Fruit fly (Drosophila melanogaster): ENCODE results near the gene Tim13.

Tim13 gene

DNA sequence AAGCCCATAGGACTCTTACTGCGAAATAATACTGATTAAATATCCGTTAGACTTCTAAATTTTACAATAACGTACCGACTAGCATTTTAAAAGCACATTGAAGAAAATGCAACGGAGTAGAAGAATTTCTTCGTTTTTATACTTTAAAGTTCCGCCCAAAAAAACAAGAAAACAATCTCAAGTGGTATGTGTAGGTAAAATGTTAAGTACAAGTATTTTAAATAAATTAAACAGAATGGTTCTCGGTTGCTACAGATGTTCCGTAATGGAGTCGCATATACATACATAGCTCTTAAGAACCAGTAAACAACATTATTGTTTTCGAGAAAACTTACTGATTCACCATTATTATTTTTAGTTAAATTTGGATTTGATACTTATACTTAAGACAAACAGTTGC lies 2.2 kb downstream of the Tim13 start, which contains the start of gene Muc68D:
Gene Muc68D (minus strand): TSS at position 101 of the 400 bp plus-strand sequence.
- no peak for TF ChIP-seq CG8301 (tag; optimal IDR thresholded peaks at IDR 0.05)
- no peak for TF ChIP-seq Ets98B (GFP tag; IDR thresholded peaks at IDR 0.05)
- no peak for TF ChIP-seq Snoo (tag; optimal IDR thresholded peaks at IDR 0.05)
- TF ChIP-seq CG15710 (tag; optimal IDR thresholded peaks at IDR 0.05): no peak
- TF ChIP-seq Pif1A (GFP tag; optimal IDR thresholded peaks at IDR 0.05): no peak
- TF ChIP-seq rn (GFP tag; IDR thresholded peaks at IDR 0.05): no peak
- TF ChIP-seq Pif1B (GFP tag; optimal IDR thresholded peaks at IDR 0.05): no peak
- no peak for TF ChIP-seq gl (tag; optimal IDR thresholded peaks at IDR 0.05)
- TF ChIP-seq CG32121 (GFP tag; IDR thresholded peaks at IDR 0.05): no peak

- TF ChIP-seq Pif1B (GFP tag; optimal IDR thresholded peaks at IDR 0.05) (no peak), gl (tag; optimal IDR thresholded peaks at IDR 0.05) (no peak), Pif1A (GFP tag; optimal IDR thresholded peaks at IDR 0.05) (no peak), CG13204 (GFP tag; optimal IDR thresholded peaks at IDR 0.05) (no peak), CG8301 (tag; optimal IDR thresholded peaks at IDR 0.05) (no peak), CG17806 (tag; optimal IDR thresholded peaks at IDR 0.05) (no peak), CG14655 (GFP tag; optimal IDR thresholded peaks at IDR 0.05) (no peak), fd96Ca (GFP tag; IDR thresholded peaks at IDR 0.05) (no peak), rn (GFP tag; IDR thresholded peaks at IDR 0.05) (no peak), CG32121 (GFP tag; IDR thresholded peaks at IDR 0.05) (no peak), CG9948 (tag; optimal IDR thresholded peaks at IDR 0.05) (no peak), CG34367 (tag; optimal IDR thresholded peaks at IDR 0.05) (no peak), CG8159 (tag; optimal IDR thresholded peaks at IDR 0.05) (no peak), Ets98B (GFP tag; IDR thresholded peaks at IDR 0.05) (no peak)
Observed at dm6 chr3L:11766563-11766962, 7.7 kb downstream of the Tim13 start.

DNA sequence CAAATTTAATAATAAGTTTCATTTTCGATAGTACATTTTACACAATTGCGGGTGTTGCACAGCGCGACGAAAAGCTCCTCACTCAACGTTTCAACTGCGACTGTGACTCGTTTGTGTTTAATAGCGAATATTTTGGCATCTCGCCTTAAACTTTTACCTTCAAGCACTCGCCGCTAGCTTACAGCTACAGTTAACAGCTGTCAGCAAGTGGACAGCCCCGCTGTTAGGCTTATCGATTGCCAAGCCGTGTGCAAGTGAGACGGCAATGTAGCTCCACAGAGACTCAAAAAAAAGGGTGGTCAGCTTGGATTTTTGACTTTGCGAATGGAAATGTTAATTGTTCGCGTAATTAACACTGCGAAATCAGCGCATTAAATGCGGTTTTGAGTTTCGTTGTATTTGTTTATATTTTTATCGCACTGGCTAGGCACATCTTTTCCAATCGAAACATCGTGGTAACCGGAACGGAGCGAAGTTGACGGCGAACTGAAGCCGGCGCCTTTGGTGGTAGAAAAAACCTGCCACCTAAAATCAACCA lies 8.5 kb downstream of the Tim13 start, which contains the start of gene loaf:
Gene loaf (minus strand): TSS at position 488 of the 538 bp plus-strand sequence.
- TF ChIP-seq CG32121 (GFP tag; IDR thresholded peaks at IDR 0.05): no peak
- TF ChIP-seq CG12605 (GFP tag; IDR thresholded peaks at IDR 0.05): no peak
- TF ChIP-seq Pif1A (GFP tag; optimal IDR thresholded peaks at IDR 0.05): no peak
- no peak for TF ChIP-seq Ets98B (GFP tag; IDR thresholded peaks at IDR 0.05)
- TF ChIP-seq EcR (GFP tag; optimal IDR thresholded peaks at IDR 0.05): no peak
- TF ChIP-seq CG9948 (tag; optimal IDR thresholded peaks at IDR 0.05): no peak
- no peak for TF ChIP-seq CG15710 (tag; optimal IDR thresholded peaks at IDR 0.05)

DNA sequence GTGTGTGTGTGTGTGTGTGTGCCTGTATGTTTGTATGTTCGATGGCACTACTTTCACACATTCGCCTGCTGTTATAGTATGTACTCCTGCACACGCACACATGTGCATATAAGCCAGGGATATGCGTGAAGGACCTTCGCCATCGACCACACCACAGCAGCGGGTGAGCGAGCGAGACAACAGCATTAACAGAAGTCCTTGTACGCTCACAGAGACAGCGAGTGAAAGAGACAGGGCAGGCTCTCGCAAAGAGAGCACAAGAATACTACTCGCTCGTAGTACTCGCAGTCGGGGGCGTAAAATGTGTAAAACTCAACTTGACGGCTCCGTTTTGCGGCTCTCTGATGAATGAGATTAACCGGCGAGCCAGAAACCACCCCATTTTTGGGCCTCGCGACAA lies 9.4 kb downstream of the Tim13 start:
- no peak for TF ChIP-seq rn (GFP tag; IDR thresholded peaks at IDR 0.05)
- TF ChIP-seq fd96Ca (GFP tag; IDR thresholded peaks at IDR 0.05): no peak
- no peak for TF ChIP-seq CG34367 (tag; optimal IDR thresholded peaks at IDR 0.05)
- no peak for TF ChIP-seq CG12605 (GFP tag; IDR thresholded peaks at IDR 0.05)
- no peak for TF ChIP-seq CG8301 (tag; optimal IDR thresholded peaks at IDR 0.05)
- TF ChIP-seq Ets98B (GFP tag; IDR thresholded peaks at IDR 0.05): no peak
- TF ChIP-seq CG13204 (GFP tag; optimal IDR thresholded peaks at IDR 0.05): no peak

DNA sequence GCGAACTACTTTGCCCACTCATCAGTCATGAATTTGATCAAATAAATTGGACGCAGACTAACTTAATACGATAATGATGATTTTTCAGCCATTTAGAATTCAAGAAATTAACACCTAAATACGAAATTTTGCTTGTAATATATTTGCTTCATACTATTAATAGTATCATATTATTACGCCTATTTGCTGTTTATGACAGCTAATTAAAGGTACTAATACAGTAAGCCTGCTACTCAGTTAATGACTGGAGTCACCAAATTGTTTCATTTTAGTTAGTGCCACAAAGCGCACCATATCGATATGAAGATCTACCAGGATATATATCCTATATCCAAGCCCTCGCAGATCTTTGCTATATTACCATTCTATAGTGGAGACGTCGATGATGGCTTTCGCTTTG lies 23.3 kb downstream of the Tim13 start, which contains the start of gene Gr68a:
Gene Gr68a (plus strand): TSS at position 301 of the 400 bp plus-strand sequence.
- TF ChIP-seq CG34367 (tag; optimal IDR thresholded peaks at IDR 0.05): no peak
- no peak for TF ChIP-seq CG8159 (tag; optimal IDR thresholded peaks at IDR 0.05)
- no peak for TF ChIP-seq Snoo (tag; optimal IDR thresholded peaks at IDR 0.05)
- TF ChIP-seq CG8301 (tag; optimal IDR thresholded peaks at IDR 0.05): no peak
- TF ChIP-seq Pif1B (GFP tag; optimal IDR thresholded peaks at IDR 0.05): no peak
- no peak for TF ChIP-seq Pif1A (GFP tag; optimal IDR thresholded peaks at IDR 0.05)
- TF ChIP-seq CG14655 (GFP tag; optimal IDR thresholded peaks at IDR 0.05): no peak
- no peak for TF ChIP-seq CG12605 (GFP tag; IDR thresholded peaks at IDR 0.05)

dm6 chr3L:11731841-11732240 lies 42.5 kb downstream of the Tim13 start, which contains the start of gene CG32087:
CG32087 (plus strand) TSS chr3L:11732141.
- TF ChIP-seq CG12605 (GFP tag; IDR thresholded peaks at IDR 0.05): no peak
- no peak for TF ChIP-seq CG8301 (tag; optimal IDR thresholded peaks at IDR 0.05)
- TF ChIP-seq CG14655 (GFP tag; optimal IDR thresholded peaks at IDR 0.05): no peak
- no peak for TF ChIP-seq EcR (GFP tag; optimal IDR thresholded peaks at IDR 0.05)
- no peak for TF ChIP-seq CG8159 (tag; optimal IDR thresholded peaks at IDR 0.05)
- TF ChIP-seq Ets98B (GFP tag; IDR thresholded peaks at IDR 0.05): no peak
- no peak for TF ChIP-seq CG15710 (tag; optimal IDR thresholded peaks at IDR 0.05)
- no peak for TF ChIP-seq Pif1A (GFP tag; optimal IDR thresholded peaks at IDR 0.05)

dm6 chr3L:11728147-11728546 lies 46.2 kb downstream of the Tim13 start, which contains the start of gene sunn:
sunn (plus strand) TSS chr3L:11728348.
- TF ChIP-seq CG17806 (tag; optimal IDR thresholded peaks at IDR 0.05): no peak
- TF ChIP-seq Pif1A (GFP tag; optimal IDR thresholded peaks at IDR 0.05): no peak
- no peak for TF ChIP-seq CG15710 (tag; optimal IDR thresholded peaks at IDR 0.05)
- no peak for TF ChIP-seq CG34367 (tag; optimal IDR thresholded peaks at IDR 0.05)
- no peak for TF ChIP-seq EcR (GFP tag; optimal IDR thresholded peaks at IDR 0.05)
- TF ChIP-seq CG14655 (GFP tag; optimal IDR thresholded peaks at IDR 0.05): no peak
- TF ChIP-seq CG13204 (GFP tag; optimal IDR thresholded peaks at IDR 0.05): no peak
- TF ChIP-seq rn (GFP tag; IDR thresholded peaks at IDR 0.05): no peak
